Worm (Caenorhabditis elegans) whole organism, late embryonic: ENCODE measurements around the gene ccm-3.

Source experiments
- T23F11.4 ChIP-seq: fragments of 200-800 bp; sonication (Bioruptor generic); optimal IDR thresholded peaks from 2 replicates; lab custom pipeline; 2018; ENCODE audit warnings: mild to moderate bottlenecking, missing genetic modification characterization, missing compliant biosample characterization
- ama-1 ChIP-seq: fragments of 150-350 bp; optimal IDR thresholded peaks from 2 replicates; lab custom pipeline; 2014
- elt-2 ChIP-seq: sonication (generic microtip); optimal IDR thresholded peaks from 2 replicates; lab custom pipeline; 2016; ENCODE audit warnings: missing genetic modification reagents, missing genetic modification characterization, missing compliant biosample characterization
- nfya-1 ChIP-seq: sonication (generic microtip); optimal IDR thresholded peaks from 2 replicates; lab custom pipeline; 2017; ENCODE audit warnings: missing genetic modification characterization, mild to moderate bottlenecking, missing compliant biosample characterization, antibody characterized with exemption, moderate library complexity
- npax-4 ChIP-seq: sonication (generic microtip); optimal IDR thresholded peaks from 2 replicates; lab custom pipeline; 2016; ENCODE audit warnings: missing genetic modification characterization, missing compliant biosample characterization
- tbx-7 ChIP-seq: sonication (generic microtip); optimal IDR thresholded peaks from 2 replicates; lab custom pipeline; 2016; ENCODE audit warnings: missing genotype, missing genetic modification characterization, missing compliant biosample characterization

ce11 chrII:10592452-10592851 lies 14.6 kb downstream of the ccm-3 start, which contains the start of gene crn-5:
- no peak for TF ChIP-seq tbx-7
- no peak for TF ChIP-seq npax-4 (tag; lab: Kevin White, UChicago)
- TF ChIP-seq ama-1 (lab: Kevin White, UChicago): no peak
- no peak for TF ChIP-seq T23F11.4 (GFP tag; lab: Kevin White, UChicago)
- no peak for TF ChIP-seq nfya-1
- no peak for TF ChIP-seq elt-2 (tag; lab: Kevin White, UChicago)
